Worm (Caenorhabditis elegans) whole organism, L4/young adult: Measurements from ENCODE around the gene C17C3.5.
"Not testable (repeated sequence)": the region's sequence is repeated elsewhere in the genome, so short reads cannot be mapped to it uniquely, and the experiment has no call there.

Experiments
- dao-5 ChIP-seq: sonication (generic microtip); optimal IDR thresholded peaks from 2 replicates; lab custom pipeline; 2016; ENCODE audit warnings: missing genotype, missing genetic modification characterization, moderate library complexity, missing compliant biosample characterization
- him-1 ChIP-seq: sonication (generic microtip); optimal IDR thresholded peaks from 2 replicates; lab custom pipeline; 2016; ENCODE audit warnings: missing genotype, missing genetic modification reagents, missing genetic modification characterization, missing compliant biosample characterization

- not testable (repeated sequence) for TF ChIP-seq him-1, dao-5 (tag; lab: Kevin White, UChicago)
Observed at ce11 chrII:5540113-5540512, 11.5 kb upstream of the C17C3.5 start, which contains the start of gene hlh-27.
